Worm (Caenorhabditis elegans) whole organism, L1 larva: ENCODE results near the gene Y37D8A.25.

Source experiments
- efl-1 ChIP-seq, 4 experiments: fragments of 150-350 bp; optimal IDR thresholded peaks in 3 of 4; peaks in 1 of 4; 1 replicate in 1 of 4; 2 replicates in 3 of 4; lab custom pipeline; 2014; ENCODE audit warnings: missing biosample characterization in 2 of 4, missing genetic modification characterization in 2 of 4, missing genetic modification reagents in 2 of 4
- sptf-1 ChIP-seq: fragments of 150-350 bp; optimal IDR thresholded peaks from 2 replicates; lab custom pipeline; 2014; ENCODE audit warnings: missing biosample characterization, missing genetic modification characterization
- unc-62 ChIP-seq: fragments of 150-350 bp; optimal IDR thresholded peaks from 2 replicates; lab custom pipeline; 2014; ENCODE audit warnings: missing biosample characterization, missing genetic modification reagents, missing genetic modification characterization

- TF ChIP-seq sptf-1 (tag; lab: Kevin White, UChicago) = no peak
- no peak for TF ChIP-seq unc-62 (GFP tag; lab: Kevin White, UChicago)
- TF ChIP-seq efl-1 (optimal IDR thresholded peaks at IDR 0.05; lab: Kevin White, UChicago) = no peak
- TF ChIP-seq efl-1 (GFP tag; optimal IDR thresholded peaks at IDR 0.05 in 1 of 2; lab: Kevin White, UChicago) = peak in 1 of 2 experiments; percentile 14
Observed at ce11 chrIII:12819148-12819547, 905 bp downstream of the Y37D8A.25 start.
